Worm (Caenorhabditis elegans) whole organism, L1 larva: ENCODE measurements around the gene lin-8.

Experiments
- C16A3.4 ChIP-seq: fragments of 150-350 bp; optimal IDR thresholded peaks from 2 replicates; lab custom pipeline; 2014; ENCODE audit warnings: missing biosample characterization, missing genetic modification characterization
- C34B4.2 ChIP-seq: sonication (generic microtip); optimal IDR thresholded peaks from 2 replicates; lab custom pipeline; 2017; ENCODE audit warnings: mild to moderate bottlenecking, missing genetic modification characterization, missing compliant biosample characterization
- Y116A8C.19 ChIP-seq: sonication (generic microtip); optimal IDR thresholded peaks from 2 replicates; lab custom pipeline; 2016; ENCODE audit warnings: missing compliant biosample characterization, missing genetic modification characterization, borderline replicate concordance
- aha-1 ChIP-seq: fragments of 150-350 bp; optimal IDR thresholded peaks from 2 replicates; lab custom pipeline; 2014; ENCODE audit warnings: missing biosample characterization, missing genetic modification characterization
- alr-1 ChIP-seq: fragments of 200-800 bp; sonication (Bioruptor generic); optimal IDR thresholded peaks from 2 replicates; lab custom pipeline; 2018; ENCODE audit warnings: borderline replicate concordance, mild to moderate bottlenecking, missing genetic modification characterization, missing compliant biosample characterization
- blmp-1 ChIP-seq: fragments of 150-350 bp; optimal IDR thresholded peaks from 2 replicates; lab custom pipeline; 2014; ENCODE audit warnings: missing biosample characterization, missing genetic modification characterization
- ceh-63 ChIP-seq: fragments of 200-800 bp; sonication (Bioruptor generic); optimal IDR thresholded peaks from 2 replicates; lab custom pipeline; 2018; ENCODE audit warnings: mild to moderate bottlenecking, missing genetic modification characterization, missing compliant biosample characterization
- ceh-8 ChIP-seq: fragments of 200-800 bp; sonication (Bioruptor generic); optimal IDR thresholded peaks from 2 replicates; lab custom pipeline; 2018; ENCODE audit warnings: mild to moderate bottlenecking, missing genetic modification characterization, moderate library complexity, missing compliant biosample characterization
- ceh-82 ChIP-seq, 3 experiments: fragments of 150-350 bp in 1 of 3; sonication (generic microtip) in 2 of 3; optimal IDR thresholded peaks; 2 replicates each; lab custom pipeline; 2014 to 2017; ENCODE audit warnings: missing biosample characterization in 3 of 3, missing genetic modification characterization in 3 of 3
- ceh-90 ChIP-seq: sonication (generic microtip); optimal IDR thresholded peaks from 2 replicates; lab custom pipeline; 2016; ENCODE audit warnings: missing genetic modification characterization, missing compliant biosample characterization
- ces-1 ChIP-seq: fragments of 150-350 bp; optimal IDR thresholded peaks from 2 replicates; lab custom pipeline; 2014; ENCODE audit warnings: missing biosample characterization, missing genetic modification reagents, missing genetic modification characterization
- dpl-1 ChIP-seq, 3 experiments: fragments of 150-350 bp in 2 of 3; sonication (generic microtip) in 1 of 3; optimal IDR thresholded peaks; 2 replicates each; lab custom pipeline; 2014 to 2017; ENCODE audit warnings: missing biosample characterization in 3 of 3, missing genetic modification characterization in 3 of 3, missing genetic modification reagents in 3 of 3
- dsc-1 ChIP-seq: sonication (generic microtip); optimal IDR thresholded peaks from 2 replicates; lab custom pipeline; 2016; ENCODE audit warnings: mild to moderate bottlenecking, missing genetic modification characterization, missing compliant biosample characterization
- efl-1 ChIP-seq, 4 experiments: fragments of 150-350 bp; optimal IDR thresholded peaks in 3 of 4; peaks in 1 of 4; 1 replicate in 1 of 4; 2 replicates in 3 of 4; lab custom pipeline; 2014; ENCODE audit warnings: missing biosample characterization in 2 of 4, missing genetic modification characterization in 2 of 4, missing genetic modification reagents in 2 of 4
- efl-3 ChIP-seq: fragments of 200-800 bp; sonication (Bioruptor generic); optimal IDR thresholded peaks from 2 replicates; lab custom pipeline; 2018; ENCODE audit warnings: mild to moderate bottlenecking, missing genetic modification characterization, missing compliant biosample characterization
- egl-13 ChIP-seq: sonication (generic microtip); optimal IDR thresholded peaks from 2 replicates; lab custom pipeline; 2016; ENCODE audit warnings: missing genotype, missing genetic modification reagents, missing genetic modification characterization, missing compliant biosample characterization
- egl-27 ChIP-seq, 2 experiments: fragments of 150-350 bp in 1 of 2; sonication (generic microtip); optimal IDR thresholded peaks; 3 replicates each; lab custom pipeline; 2017 to 2018; ENCODE audit warnings: missing biosample characterization in 2 of 2, missing genetic modification characterization in 2 of 2, missing genetic modification reagents in 2 of 2
- elt-2 ChIP-seq: sonication (generic microtip); optimal IDR thresholded peaks from 2 replicates; lab custom pipeline; 2016; ENCODE audit warnings: missing genetic modification characterization, mild to moderate bottlenecking, inconsistent platforms, missing compliant biosample characterization, missing genetic modification reagents
- elt-3 ChIP-seq, 6 experiments: fragments of 150-350 bp in 1 of 6; sonication (generic microtip); optimal IDR thresholded peaks; 2 replicates each; lab custom pipeline; 2017 to 2018; ENCODE audit warnings: missing biosample characterization in 6 of 6, missing genetic modification characterization in 6 of 6, inconsistent platforms in 1 of 6
- hlh-17 ChIP-seq: fragments of 200-800 bp; sonication (Bioruptor generic); optimal IDR thresholded peaks from 2 replicates; lab custom pipeline; 2018; ENCODE audit warnings: missing genetic modification characterization, mild to moderate bottlenecking, missing compliant biosample characterization, moderate library complexity, borderline replicate concordance
- hlh-4 ChIP-seq: sonication (generic microtip); optimal IDR thresholded peaks from 2 replicates; lab custom pipeline; 2016; ENCODE audit warnings: mild to moderate bottlenecking, missing genetic modification characterization, missing compliant biosample characterization
- hpl-2 ChIP-seq: fragments of 150-350 bp; optimal IDR thresholded peaks from 2 replicates; lab custom pipeline; 2014; ENCODE audit warnings: missing biosample characterization, missing genetic modification reagents, missing genetic modification characterization
- irx-1 ChIP-seq: sonication (generic microtip); optimal IDR thresholded peaks from 2 replicates; lab custom pipeline; 2016; ENCODE audit warnings: missing genetic modification characterization, missing compliant biosample characterization
- isw-1 ChIP-seq: fragments of 200-800 bp; sonication (Bioruptor generic); IDR thresholded peaks from 2 replicates; pipeline ENCODE4 v1.3.6; 2022; ENCODE audit warnings: missing genetic modification characterization, missing compliant biosample characterization
- jun-1 ChIP-seq: fragments of 150-350 bp; optimal IDR thresholded peaks from 2 replicates; lab custom pipeline; 2014; ENCODE audit warnings: missing biosample characterization, missing genetic modification reagents, missing genetic modification characterization
- lin-35 ChIP-seq, 2 experiments: fragments of 150-350 bp; optimal IDR thresholded peaks; 2 replicates each; lab custom pipeline; 2014; ENCODE audit warnings: missing biosample characterization in 2 of 2, missing genetic modification characterization in 2 of 2, missing genetic modification reagents in 2 of 2
- lir-3 ChIP-seq: sonication (generic microtip); optimal IDR thresholded peaks from 2 replicates; lab custom pipeline; 2016; ENCODE audit warnings: mild to moderate bottlenecking, missing genetic modification characterization, moderate library complexity, missing compliant biosample characterization; ENCODE audit not compliant: poor library complexity
- lsy-2 ChIP-seq, 2 experiments: fragments of 150-350 bp; optimal IDR thresholded peaks; 2 replicates each; lab custom pipeline; 2014; ENCODE audit warnings: missing biosample characterization in 2 of 2, missing genetic modification characterization in 2 of 2
- mef-2 ChIP-seq: fragments of 150-350 bp; optimal IDR thresholded peaks from 2 replicates; lab custom pipeline; 2014; ENCODE audit warnings: missing biosample characterization, missing genetic modification characterization
- mep-1 ChIP-seq: fragments of 150-350 bp; optimal IDR thresholded peaks from 2 replicates; lab custom pipeline; 2014; ENCODE audit warnings: missing biosample characterization, missing genetic modification characterization
- nhr-11 ChIP-seq: fragments of 150-350 bp; optimal IDR thresholded peaks from 2 replicates; lab custom pipeline; 2014; ENCODE audit warnings: missing biosample characterization, missing genetic modification characterization
- nhr-12 ChIP-seq: sonication (generic microtip); optimal IDR thresholded peaks from 2 replicates; lab custom pipeline; 2017; ENCODE audit warnings: missing biosample characterization, missing genetic modification characterization
- nhr-19 ChIP-seq: fragments of 200-800 bp; sonication (Bioruptor generic); conservative IDR thresholded peaks from 2 replicates; pipeline ENCODE4 v1.3.6; 2022; ENCODE audit warnings: missing genetic modification characterization, missing compliant biosample characterization
- nhr-20 ChIP-seq: sonication (generic microtip); optimal IDR thresholded peaks from 2 replicates; lab custom pipeline; 2016; ENCODE audit warnings: mild to moderate bottlenecking, missing genetic modification characterization, missing compliant biosample characterization
- nhr-47 ChIP-seq: sonication (generic microtip); optimal IDR thresholded peaks from 2 replicates; lab custom pipeline; 2016; ENCODE audit warnings: mild to moderate bottlenecking, missing genetic modification characterization, moderate library complexity, missing compliant biosample characterization
- nhr-76 ChIP-seq: sonication (generic microtip); optimal IDR thresholded peaks from 2 replicates; lab custom pipeline; 2017; ENCODE audit warnings: missing biosample characterization, missing genetic modification characterization
- nhr-77 ChIP-seq: fragments of 150-350 bp; optimal IDR thresholded peaks from 2 replicates; lab custom pipeline; 2014; ENCODE audit warnings: missing biosample characterization, missing genetic modification characterization
- nhr-84 ChIP-seq: sonication (generic microtip); optimal IDR thresholded peaks from 2 replicates; lab custom pipeline; 2017; ENCODE audit warnings: missing biosample characterization, missing genetic modification characterization
- nhr-90 ChIP-seq: sonication (generic microtip); optimal IDR thresholded peaks from 2 replicates; lab custom pipeline; 2016; ENCODE audit warnings: mild to moderate bottlenecking, missing genetic modification characterization, missing compliant biosample characterization; ENCODE audit not compliant: poor library complexity
- skn-1 ChIP-seq: fragments of 150-350 bp; optimal IDR thresholded peaks from 2 replicates; lab custom pipeline; 2014; ENCODE audit warnings: missing biosample characterization, missing genetic modification characterization
- snpc-4 ChIP-seq: fragments of 150-350 bp; optimal IDR thresholded peaks from 2 replicates; lab custom pipeline; 2014; ENCODE audit warnings: missing biosample characterization, missing genetic modification characterization
- tlp-1 ChIP-seq: fragments of 150-350 bp; optimal IDR thresholded peaks from 2 replicates; lab custom pipeline; 2014; ENCODE audit warnings: missing biosample characterization, missing genetic modification characterization
- unc-130 ChIP-seq: fragments of 150-350 bp; optimal IDR thresholded peaks from 2 replicates; lab custom pipeline; 2017; ENCODE audit warnings: missing biosample characterization, missing genetic modification characterization, inconsistent platforms
- unc-30 ChIP-seq: sonication (generic microtip); optimal IDR thresholded peaks from 2 replicates; lab custom pipeline; 2017; ENCODE audit warnings: missing biosample characterization, missing genetic modification characterization
- unc-62 ChIP-seq: fragments of 150-350 bp; optimal IDR thresholded peaks from 2 replicates; lab custom pipeline; 2014; ENCODE audit warnings: missing biosample characterization, missing genetic modification reagents, missing genetic modification characterization
- xbp-1 ChIP-seq: sonication (generic microtip); optimal IDR thresholded peaks from 2 replicates; lab custom pipeline; 2016; ENCODE audit warnings: missing genetic modification characterization, missing compliant biosample characterization
- zag-1 ChIP-seq: fragments of 150-350 bp; optimal IDR thresholded peaks from 2 replicates; lab custom pipeline; 2014; ENCODE audit warnings: missing biosample characterization, missing genetic modification characterization
- zip-4 ChIP-seq: fragments of 200-800 bp; sonication (Bioruptor generic); optimal IDR thresholded peaks from 2 replicates; lab custom pipeline; 2018; ENCODE audit warnings: mild to moderate bottlenecking, missing genetic modification characterization, moderate library complexity, missing compliant biosample characterization

The lin-8 gene

ce11 chrII:3076915-3077314, 20.3 kb downstream of the lin-8 start, which contains the start of gene Y25C1A.8 (continued):
- TF ChIP-seq mef-2 (peak; percentile 79), egl-27 (tag; optimal IDR thresholded peaks at IDR 0.05; lab: Kevin White, UChicago) (peak in 1 of 2 experiments; percentile 45), ces-1 (GFP tag; lab: Kevin White, UChicago) (no peak), zip-4 (peak; percentile 87), nhr-20 (tag; lab: Kevin White, UChicago) (no peak), ceh-82 (tag; optimal IDR thresholded peaks at IDR 0.05; lab: Kevin White, UChicago) (peak; percentile 86 to 96 (median 94)), alr-1 (no peak), ceh-8 (GFP tag; lab: Kevin White, UChicago) (peak; percentile 85), hlh-17 (GFP tag; lab: Kevin White, UChicago) (no peak), Y116A8C.19 (tag; lab: Kevin White, UChicago) (no peak), C16A3.4 (peak; percentile 89), unc-130 (tag; lab: Kevin White, UChicago) (peak; percentile 84), elt-2 (tag; lab: Kevin White, UChicago) (peak; percentile 83), nhr-12 (tag; lab: Kevin White, UChicago) (no peak), tlp-1 (no peak), elt-3 (tag; optimal IDR thresholded peaks at IDR 0.05; lab: Kevin White, UChicago) (peak in 3 of 6 experiments; percentile 14 to 80 (median 74)), nhr-90 (no peak), mep-1 (tag; lab: Kevin White, UChicago) (peak; percentile 91), xbp-1 (tag; lab: Kevin White, UChicago) (peak; percentile 99), irx-1 (tag; lab: Kevin White, UChicago) (peak; percentile 91), dpl-1 (GFP tag; optimal IDR thresholded peaks at IDR 0.05; lab: Kevin White, UChicago) (peak; percentile 73 to 85 (median 84)), lin-35 (GFP tag; optimal IDR thresholded peaks at IDR 0.05; lab: Kevin White, UChicago) (peak; percentile 81 to 89), efl-1 (optimal IDR thresholded peaks at IDR 0.05; lab: Kevin White, UChicago) (peak; percentile 92 to 95), efl-1 (GFP tag; optimal IDR thresholded peaks at IDR 0.05 in 1 of 2; lab: Kevin White, UChicago) (peak; percentile 80 to 98), isw-1 (GFP tag; lab: Robert Waterston, UW) (peak; percentile 90), efl-3 (GFP tag; lab: Kevin White, UChicago) (peak; percentile 34), unc-62 (GFP tag; lab: Kevin White, UChicago) (no peak), nhr-84 (tag; lab: Kevin White, UChicago) (no peak), ceh-90 (tag; lab: Kevin White, UChicago) (peak; percentile 42), unc-30 (tag; lab: Kevin White, UChicago) (no peak), aha-1 (tag; lab: Kevin White, UChicago) (peak; percentile 48), blmp-1 (tag; lab: Kevin White, UChicago) (peak; percentile 43), lsy-2 (tag; optimal IDR thresholded peaks at IDR 0.05; lab: Kevin White, UChicago) (peak; percentile 100), egl-13 (tag; lab: Kevin White, UChicago) (peak; percentile 86), lir-3 (no peak), nhr-76 (tag; lab: Kevin White, UChicago) (peak; percentile 31), nhr-19 (GFP tag; lab: Robert Waterston, UW) (peak; percentile 91), dsc-1 (tag; lab: Kevin White, UChicago) (no peak), nhr-77 (peak; percentile 56), zag-1 (tag; lab: Kevin White, UChicago) (no peak), skn-1 (tag; lab: Kevin White, UChicago) (peak; percentile 85), ceh-63 (GFP tag; lab: Kevin White, UChicago) (no peak), hlh-4 (tag; lab: Kevin White, UChicago) (no peak), nhr-11 (tag; lab: Kevin White, UChicago) (peak; percentile 66), jun-1 (tag; lab: Kevin White, UChicago) (peak; percentile 81), nhr-47 (no peak), hpl-2 (GFP tag; lab: Kevin White, UChicago) (peak; percentile 88), C34B4.2 (peak; percentile 78), snpc-4 (peak; percentile 78)
